Fruit fly (Drosophila melanogaster) whole organism, embryonic: Measurements from ENCODE around the gene CG3337.

Source experiments
- Asciz ChIP-seq: fragments of 200-800 bp; sonication (Bioruptor generic); optimal IDR thresholded peaks from 2 replicates; lab custom pipeline; 2017; ENCODE audit warnings: missing biosample characterization, mild to moderate bottlenecking, missing genetic modification characterization, missing genetic modification reagents
- CG10147 ChIP-seq: fragments of 200-800 bp; sonication (Bioruptor generic); optimal IDR thresholded peaks from 2 replicates; lab custom pipeline; 2019; ENCODE audit warnings: missing biosample characterization, mild to moderate bottlenecking, missing genetic modification characterization, moderate library complexity
- CG11247 ChIP-seq: fragments of 200-800 bp; sonication (Bioruptor generic); IDR thresholded peaks from 2 replicates; pipeline ENCODE4 v1.3.6; 2022; ENCODE audit warnings: missing biosample characterization, missing genetic modification characterization
- CG11695 ChIP-seq: fragments of 200-800 bp; sonication (Bioruptor generic); IDR thresholded peaks from 3 replicates; pipeline ENCODE4 v1.3.6; 2022; ENCODE audit warnings: missing biosample characterization, missing genetic modification characterization
- CG12659 ChIP-seq: fragments of 200-800 bp; sonication (Bioruptor generic); optimal IDR thresholded peaks from 3 replicates; lab custom pipeline; 2017; ENCODE audit warnings: mild to moderate bottlenecking, missing biosample characterization, missing genetic modification reagents, missing genetic modification characterization
- CG12769 ChIP-seq: fragments of 200-800 bp; sonication (Bioruptor generic); optimal IDR thresholded peaks from 2 replicates; lab custom pipeline; 2019; ENCODE audit warnings: missing biosample characterization, mild to moderate bottlenecking, missing genetic modification characterization, moderate library complexity
- CG14014 ChIP-seq: fragments of 200-800 bp; sonication (Bioruptor generic); IDR thresholded peaks from 2 replicates; pipeline ENCODE4 v1.3.6; 2022; ENCODE audit warnings: missing biosample characterization, missing genetic modification characterization
- CG17385 ChIP-seq: fragments of 200-800 bp; sonication (Bioruptor generic); optimal IDR thresholded peaks from 3 replicates; lab custom pipeline; 2018; ENCODE audit warnings: missing biosample characterization, mild to moderate bottlenecking, missing genetic modification characterization
- CG18011 ChIP-seq: fragments of 200-800 bp; sonication (Bioruptor generic); optimal IDR thresholded peaks from 2 replicates; lab custom pipeline; 2017; ENCODE audit warnings: missing biosample characterization, missing genetic modification characterization, mild to moderate bottlenecking, moderate library complexity, missing genotype
- CG2678 ChIP-seq: fragments of 200-800 bp; sonication (Bioruptor generic); optimal IDR thresholded peaks from 3 replicates; lab custom pipeline; 2019; ENCODE audit warnings: missing biosample characterization, mild to moderate bottlenecking, missing genetic modification characterization, moderate library complexity
- CG32772 ChIP-seq: fragments of 200-800 bp; sonication (Bioruptor generic); IDR thresholded peaks from 2 replicates; pipeline ENCODE4 v1.3.6; 2022; ENCODE audit warnings: missing biosample characterization, missing genetic modification characterization
- CG3281 ChIP-seq: fragments of 200-800 bp; sonication (Bioruptor generic); optimal IDR thresholded peaks from 3 replicates; lab custom pipeline; 2017; ENCODE audit warnings: missing biosample characterization, mild to moderate bottlenecking, missing genetic modification characterization
- CG6813 ChIP-seq: fragments of 200-800 bp; sonication (Bioruptor generic); optimal IDR thresholded peaks from 2 replicates; lab custom pipeline; 2017; ENCODE audit warnings: missing biosample characterization, missing genetic modification characterization, mild to moderate bottlenecking, moderate library complexity, missing genetic modification reagents
- CG7556 ChIP-seq: fragments of 200-800 bp; sonication (Bioruptor generic); optimal IDR thresholded peaks from 2 replicates; lab custom pipeline; 2017; ENCODE audit warnings: missing biosample characterization, mild to moderate bottlenecking, missing genetic modification characterization
- CG7839 ChIP-seq: fragments of 200-800 bp; sonication (Bioruptor generic); optimal IDR thresholded peaks from 3 replicates; lab custom pipeline; 2018; ENCODE audit warnings: missing biosample characterization, mild to moderate bottlenecking, missing genetic modification characterization, moderate library complexity
- CTCF ChIP-seq: fragments of 200-800 bp; sonication (Bioruptor generic); optimal IDR thresholded peaks from 2 replicates; lab custom pipeline; 2017; ENCODE audit warnings: missing biosample characterization, mild to moderate bottlenecking, missing genetic modification characterization, moderate library complexity
- Dbx ChIP-seq: fragments of 200-800 bp; sonication (Bioruptor generic); IDR thresholded peaks from 3 replicates; pipeline ENCODE4 v1.3.6; 2022; ENCODE audit warnings: missing biosample characterization, missing genetic modification characterization
- Fer3 ChIP-seq: fragments of 200-800 bp; sonication (Bioruptor generic); optimal IDR thresholded peaks from 2 replicates; lab custom pipeline; 2018; ENCODE audit warnings: missing biosample characterization, mild to moderate bottlenecking, missing genetic modification characterization, moderate library complexity
- Gug ChIP-seq: fragments of 200-800 bp; sonication (Bioruptor generic); IDR thresholded peaks from 4 replicates; pipeline ENCODE4 v1.3.6; 2022; ENCODE audit warnings: missing biosample characterization, missing genetic modification characterization
- HLH3B ChIP-seq: fragments of 200-800 bp; sonication (Bioruptor generic); IDR thresholded peaks from 2 replicates; pipeline ENCODE4 v1.3.6; 2022; ENCODE audit warnings: missing biosample characterization, missing genetic modification characterization
- Hmr ChIP-seq: fragments of 200-800 bp; sonication (Bioruptor generic); optimal IDR thresholded peaks from 3 replicates; lab custom pipeline; 2017; ENCODE audit warnings: mild to moderate bottlenecking, missing biosample characterization, missing genetic modification reagents, missing genetic modification characterization
- NC2α ChIP-seq: fragments of 200-800 bp; sonication (Bioruptor generic); optimal IDR thresholded peaks from 2 replicates; lab custom pipeline; 2016; ENCODE audit warnings: missing biosample characterization, missing genetic modification characterization
- Nf-YC ChIP-seq: fragments of 200-800 bp; optimal IDR thresholded peaks from 3 replicates; lab custom pipeline; 2019; ENCODE audit warnings: missing biosample characterization, mild to moderate bottlenecking, missing genetic modification characterization, moderate library complexity
- NfI ChIP-seq: fragments of 200-800 bp; sonication (Bioruptor generic); optimal IDR thresholded peaks from 3 replicates; lab custom pipeline; 2018; ENCODE audit warnings: missing biosample characterization, mild to moderate bottlenecking, missing genetic modification characterization, moderate library complexity
- Scr ChIP-seq: fragments of 200-800 bp; sonication (Bioruptor generic); IDR thresholded peaks from 2 replicates; pipeline ENCODE4 v1.3.6; 2022; ENCODE audit warnings: missing biosample characterization, missing genetic modification characterization; ENCODE audit not compliant: partially characterized antibody
- az2 ChIP-seq: fragments of 200-800 bp; sonication (Bioruptor generic); optimal IDR thresholded peaks from 3 replicates; lab custom pipeline; 2016; ENCODE audit warnings: missing biosample characterization, missing genetic modification characterization
- bab2 ChIP-seq: fragments of 200-800 bp; sonication (Bioruptor generic); optimal IDR thresholded peaks from 2 replicates; lab custom pipeline; 2016; ENCODE audit warnings: missing biosample characterization, missing genetic modification characterization
- bcd ChIP-seq: fragments of 200-800 bp; sonication (Bioruptor generic); optimal IDR thresholded peaks from 2 replicates; lab custom pipeline; 2017; ENCODE audit warnings: missing biosample characterization, mild to moderate bottlenecking, missing genetic modification characterization
- dmrt99B ChIP-seq: fragments of 200-800 bp; sonication (Bioruptor generic); optimal IDR thresholded peaks from 2 replicates; lab custom pipeline; 2018; ENCODE audit warnings: missing biosample characterization, mild to moderate bottlenecking, missing genetic modification characterization, moderate library complexity
- dpn ChIP-seq, 2 experiments: fragments of 200-800 bp; sonication (Bioruptor generic); optimal IDR thresholded peaks; 3 replicates each; lab custom pipeline; 2016; ENCODE audit warnings: missing biosample characterization in 2 of 2, missing genetic modification characterization in 2 of 2
- exex ChIP-seq: fragments of 200-800 bp; sonication (Bioruptor generic); optimal IDR thresholded peaks from 4 replicates; lab custom pipeline; 2018; ENCODE audit warnings: missing biosample characterization, mild to moderate bottlenecking, missing genetic modification characterization, moderate library complexity
- ftz-f1 ChIP-seq: fragments of 200-800 bp; sonication (Bioruptor generic); optimal IDR thresholded peaks from 2 replicates; lab custom pipeline; 2016; ENCODE audit warnings: missing biosample characterization, missing genetic modification characterization
- hbn ChIP-seq: fragments of 200-800 bp; sonication (Bioruptor generic); IDR thresholded peaks from 2 replicates; pipeline ENCODE4 v1.3.6; 2022; ENCODE audit warnings: missing biosample characterization, missing genetic modification characterization; ENCODE audit not compliant: partially characterized antibody
- her ChIP-seq: fragments of 200-800 bp; sonication (Bioruptor generic); optimal IDR thresholded peaks from 2 replicates; lab custom pipeline; 2016; ENCODE audit warnings: missing biosample characterization, missing genetic modification characterization
- mirr ChIP-seq: fragments of 200-800 bp; sonication (Bioruptor generic); optimal IDR thresholded peaks from 3 replicates; lab custom pipeline; 2018; ENCODE audit warnings: missing biosample characterization, mild to moderate bottlenecking, missing genetic modification characterization
- odd ChIP-seq: fragments of 200-800 bp; sonication (Bioruptor generic); optimal IDR thresholded peaks from 2 replicates; lab custom pipeline; 2017; ENCODE audit warnings: missing biosample characterization, mild to moderate bottlenecking, missing genetic modification characterization
- pan ChIP-seq, 4 experiments: fragments of >200 bp in 3 of 4; fragments of 200-800 bp in 1 of 4; sonication (Bioruptor generic) in 1 of 4; optimal IDR thresholded peaks in 3 of 4; IDR thresholded peaks in 1 of 4; 2 replicates each; pipeline versions ENCODE4 v1.3.6 to Lab custom; 2017 to 2022; ENCODE audit warnings: missing biosample characterization in 2 of 4, missing genetic modification characterization in 2 of 4, mixed read lengths in 1 of 4
- prd ChIP-seq, 3 experiments: fragments of >200 bp in 2 of 3; fragments of 200-800 bp in 1 of 3; sonication (Bioruptor generic) in 1 of 3; optimal IDR thresholded peaks in 2 of 3; IDR thresholded peaks in 1 of 3; 2 replicates in 2 of 3; 3 replicates in 1 of 3; pipeline versions ENCODE4 v1.3.6 to Lab custom; 2017 to 2022; ENCODE audit warnings: missing biosample characterization in 1 of 3, missing genetic modification characterization in 1 of 3
- rib ChIP-seq: fragments of 200-800 bp; sonication (Bioruptor generic); IDR thresholded peaks from 2 replicates; pipeline ENCODE4 v1.3.6; 2022; ENCODE audit warnings: missing biosample characterization, missing genetic modification characterization
- scrt ChIP-seq: fragments of 200-800 bp; sonication (Bioruptor generic); optimal IDR thresholded peaks from 2 replicates; lab custom pipeline; 2018; ENCODE audit warnings: missing biosample characterization, mild to moderate bottlenecking, missing genetic modification characterization, moderate library complexity
- sd ChIP-seq: fragments of 200-800 bp; sonication (Bioruptor generic); optimal IDR thresholded peaks from 3 replicates; lab custom pipeline; 2018; ENCODE audit warnings: missing biosample characterization, mild to moderate bottlenecking, missing genetic modification characterization, moderate library complexity
- sens ChIP-seq: fragments of 200-800 bp; sonication (Bioruptor generic); peaks from one replicate; lab custom pipeline; 2016; ENCODE audit warnings: missing biosample characterization, missing genetic modification characterization
- stc ChIP-seq: fragments of 200-800 bp; sonication (Bioruptor generic); IDR thresholded peaks from 2 replicates; pipeline ENCODE4 v1.3.6; 2022; ENCODE audit warnings: missing biosample characterization, missing genetic modification characterization
- sug ChIP-seq: fragments of 200-800 bp; optimal IDR thresholded peaks from 2 replicates; lab custom pipeline; 2019; ENCODE audit warnings: missing biosample characterization, mild to moderate bottlenecking, missing genetic modification characterization, moderate library complexity
- unpg ChIP-seq: fragments of 200-800 bp; sonication (Bioruptor generic); optimal IDR thresholded peaks from 3 replicates; lab custom pipeline; 2018; ENCODE audit warnings: missing biosample characterization, mild to moderate bottlenecking, missing genetic modification characterization, moderate library complexity
- wdn ChIP-seq: fragments of 200-800 bp; sonication (Bioruptor generic); IDR thresholded peaks from 2 replicates; pipeline ENCODE4 v1.3.6; 2022; ENCODE audit warnings: missing biosample characterization, missing genetic modification characterization
- z ChIP-seq: fragments of 200-800 bp; sonication (Bioruptor generic); IDR thresholded peaks from 3 replicates; pipeline ENCODE4 v1.3.6; 2022; ENCODE audit warnings: missing biosample characterization, missing genetic modification characterization
- zen ChIP-seq: fragments of 200-800 bp; sonication (Bioruptor generic); optimal IDR thresholded peaks from 3 replicates; lab custom pipeline; 2018; ENCODE audit warnings: missing biosample characterization, mild to moderate bottlenecking, missing genetic modification characterization, moderate library complexity

Gene CG3337

DNA sequence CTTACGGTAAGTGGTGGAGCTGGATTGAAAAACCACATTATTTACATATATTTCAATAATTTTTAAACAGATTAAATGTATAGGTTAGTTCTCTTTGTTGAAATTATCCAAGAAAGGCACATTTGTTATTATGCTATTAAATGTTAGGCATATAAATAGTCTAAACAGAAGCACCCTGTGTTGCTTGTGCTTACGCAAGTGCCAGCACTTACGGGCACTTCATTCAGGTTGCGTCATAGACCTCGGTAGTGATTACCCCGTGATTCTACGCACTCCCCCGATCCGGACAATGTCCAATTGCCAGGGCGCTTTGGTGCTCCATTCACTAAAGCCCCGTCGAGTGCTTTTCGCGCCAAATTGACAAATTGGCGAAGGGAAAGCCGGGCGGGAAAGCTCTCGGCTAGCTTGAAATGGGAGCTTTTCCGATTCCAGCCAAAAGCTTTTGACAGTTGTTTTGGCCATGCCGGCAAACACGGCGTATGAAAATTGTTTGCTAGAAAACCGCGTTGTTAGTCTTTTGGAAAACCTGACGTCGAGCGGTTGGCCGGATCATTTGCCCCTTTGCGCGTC, 23.2 kb upstream of the CG3337 start, which contains the start of gene ETHR (continued):
- TF ChIP-seq CG11695 (GFP tag; lab: Robert Waterston, UW), result peak; percentile 62; the same call in 2 of the 3 replicates
- TF ChIP-seq mirr, result peak; percentile 85
- TF ChIP-seq Fer3 (tag; lab: Kevin White, UChicago), result peak; percentile 16
- TF ChIP-seq hbn, result no peak
- peak; percentile 91 for TF ChIP-seq CG12769 (tag; lab: Kevin White, UChicago)
- TF ChIP-seq CG18011, result peak; percentile 43
- peak; percentile 38 for TF ChIP-seq sens (GFP tag; lab: Kevin White, UChicago)
- TF ChIP-seq CG11247 (GFP tag; lab: Robert Waterston, UW), result 0 out of 2 replicates have a peak, but pooled peaks have one; percentile 5
- no peak for TF ChIP-seq az2 (GFP tag; lab: Kevin White, UChicago)
- TF ChIP-seq dmrt99B (tag; lab: Kevin White, UChicago), result peak; percentile 17
- TF ChIP-seq bab2 (GFP tag; lab: Kevin White, UChicago), result peak; percentile 6
- TF ChIP-seq Gug (GFP tag; lab: Robert Waterston, UW), result no peak
- no peak for TF ChIP-seq CG32772 (GFP tag; lab: Robert Waterston, UW)
- peak; percentile 80 for TF ChIP-seq rib (GFP tag; lab: Robert Waterston, UW)
- TF ChIP-seq Scr, result no peak
- no peak for TF ChIP-seq Asciz (GFP tag; lab: Kevin White, UChicago)
- peak; percentile 30 for TF ChIP-seq NfI (GFP tag; lab: Kevin White, UChicago)
- no peak for TF ChIP-seq pan (optimal IDR thresholded peaks at IDR 0.05; lab: Kevin White, UChicago)
- peak in 1 of 2 experiments; percentile 37 for TF ChIP-seq pan (GFP tag; optimal IDR thresholded peaks at IDR 0.05 in 1 of 2, IDR thresholded peaks at IDR 0.05 in 1 of 2)
- TF ChIP-seq CG7839 (tag; lab: Kevin White, UChicago), result peak; percentile 41
- TF ChIP-seq z (GFP tag; lab: Robert Waterston, UW), result 0 out of 3 replicates have a peak, but pooled peaks have one; percentile 17
- TF ChIP-seq Dbx, result peak; percentile 67; the same call in 2 of the 3 replicates
- TF ChIP-seq CG2678, result peak; percentile 73
- TF ChIP-seq unpg, result peak; percentile 55
- TF ChIP-seq sug, result peak; percentile 84
- peak; percentile 47 for TF ChIP-seq CG10147 (GFP tag; lab: Kevin White, UChicago)
- no peak for TF ChIP-seq HLH3B
- TF ChIP-seq odd, result peak; percentile 4
- TF ChIP-seq ftz-f1 (GFP tag; lab: Kevin White, UChicago), result peak; percentile 80
- TF ChIP-seq zen (tag; lab: Kevin White, UChicago), result no peak
- TF ChIP-seq Nf-YC, result peak; percentile 56
- TF ChIP-seq CG14014 (GFP tag; lab: Robert Waterston, UW), result peak; percentile 58; the same call in 1 of the 2 replicates
- peak; percentile 14; the same call in 1 of the 2 replicates for TF ChIP-seq wdn
- peak; percentile 51 for TF ChIP-seq CG12659 (GFP tag; lab: Kevin White, UChicago)
- TF ChIP-seq sd (tag; lab: Kevin White, UChicago), result peak; percentile 61
- TF ChIP-seq CTCF, result peak; percentile 79
- TF ChIP-seq scrt, result no peak
- TF ChIP-seq Hmr (GFP tag; lab: Kevin White, UChicago), result peak; percentile 83
- TF ChIP-seq CG6813, result peak; percentile 42
- peak; percentile 55 for TF ChIP-seq CG7556 (GFP tag; lab: Kevin White, UChicago)
- no peak for TF ChIP-seq NC2α (GFP tag; lab: Kevin White, UChicago)
- TF ChIP-seq her (GFP tag; lab: Kevin White, UChicago), result peak; percentile 35
- TF ChIP-seq CG3281, result peak; percentile 60
- peak; percentile 80 for TF ChIP-seq exex (tag; lab: Kevin White, UChicago)
- TF ChIP-seq dpn (GFP tag; optimal IDR thresholded peaks at IDR 0.05; lab: Kevin White, UChicago), result peak; percentile 30 to 44
- peak; percentile 39 for TF ChIP-seq bcd (GFP tag; lab: Kevin White, UChicago)
- peak; percentile 51 for TF ChIP-seq CG17385 (GFP tag; lab: Kevin White, UChicago)
- TF ChIP-seq prd (optimal IDR thresholded peaks at IDR 0.05; lab: Kevin White, UChicago), result no peak
- TF ChIP-seq prd (GFP tag; IDR thresholded peaks at IDR 0.05; lab: Robert Waterston, UW), result peak; percentile 44; the same call in 1 of the 3 replicates
- TF ChIP-seq stc (GFP tag; lab: Robert Waterston, UW), result peak; percentile 40; the same call in 1 of the 2 replicates
